Worm (Caenorhabditis elegans) whole organism, L1 larva: ENCODE measurements around the gene R160.5.

Experiments
- aly-2 ChIP-seq: fragments of 150-350 bp; optimal IDR thresholded peaks from 2 replicates; lab custom pipeline; 2014; ENCODE audit warnings: missing biosample characterization, missing genetic modification characterization
- dpl-1 ChIP-seq, 3 experiments: fragments of 150-350 bp in 2 of 3; sonication (generic microtip) in 1 of 3; optimal IDR thresholded peaks; 2 replicates each; lab custom pipeline; 2014 to 2017; ENCODE audit warnings: missing biosample characterization in 3 of 3, missing genetic modification characterization in 3 of 3, missing genetic modification reagents in 3 of 3
- efl-1 ChIP-seq, 4 experiments: fragments of 150-350 bp; optimal IDR thresholded peaks in 3 of 4; peaks in 1 of 4; 1 replicate in 1 of 4; 2 replicates in 3 of 4; lab custom pipeline; 2014; ENCODE audit warnings: missing biosample characterization in 2 of 4, missing genetic modification characterization in 2 of 4, missing genetic modification reagents in 2 of 4
- efl-3 ChIP-seq: fragments of 200-800 bp; sonication (Bioruptor generic); optimal IDR thresholded peaks from 2 replicates; lab custom pipeline; 2018; ENCODE audit warnings: mild to moderate bottlenecking, missing genetic modification characterization, missing compliant biosample characterization
- ets-5 ChIP-seq: fragments of 200-800 bp; sonication (Bioruptor generic); IDR thresholded peaks from 2 replicates; pipeline ENCODE4 v1.3.6; 2022; ENCODE audit warnings: missing genetic modification characterization, missing compliant biosample characterization
- fkh-4 ChIP-seq: sonication (generic microtip); optimal IDR thresholded peaks from 2 replicates; lab custom pipeline; 2016; ENCODE audit warnings: missing compliant biosample characterization, missing genetic modification characterization, borderline replicate concordance
- isw-1 ChIP-seq: fragments of 200-800 bp; sonication (Bioruptor generic); IDR thresholded peaks from 2 replicates; pipeline ENCODE4 v1.3.6; 2022; ENCODE audit warnings: missing genetic modification characterization, missing compliant biosample characterization
- mdl-1 ChIP-seq, 2 experiments: fragments of 150-350 bp; optimal IDR thresholded peaks; 2 replicates each; lab custom pipeline; 2014 to 2017; ENCODE audit warnings: missing biosample characterization in 2 of 2, missing genetic modification characterization in 2 of 2, inconsistent platforms in 1 of 2
- nhr-85 ChIP-seq: sonication (generic microtip); peaks from one replicate; lab custom pipeline; 2016; ENCODE audit warnings: missing genetic modification characterization, inconsistent platforms, missing compliant biosample characterization
- rnt-1 ChIP-seq: sonication (generic microtip); optimal IDR thresholded peaks from 2 replicates; lab custom pipeline; 2016; ENCODE audit warnings: mild to moderate bottlenecking, missing genetic modification characterization, moderate library complexity, missing compliant biosample characterization
- skn-1 ChIP-seq: fragments of 150-350 bp; optimal IDR thresholded peaks from 2 replicates; lab custom pipeline; 2014; ENCODE audit warnings: missing biosample characterization, missing genetic modification characterization
- unc-130 ChIP-seq: fragments of 150-350 bp; optimal IDR thresholded peaks from 2 replicates; lab custom pipeline; 2017; ENCODE audit warnings: missing biosample characterization, missing genetic modification characterization, inconsistent platforms
- unc-30 ChIP-seq: sonication (generic microtip); optimal IDR thresholded peaks from 2 replicates; lab custom pipeline; 2017; ENCODE audit warnings: missing biosample characterization, missing genetic modification characterization
- unc-86 ChIP-seq: sonication (generic microtip); optimal IDR thresholded peaks from 2 replicates; lab custom pipeline; 2016; ENCODE audit warnings: missing genetic modification characterization, missing compliant biosample characterization
- xbp-1 ChIP-seq: sonication (generic microtip); optimal IDR thresholded peaks from 2 replicates; lab custom pipeline; 2016; ENCODE audit warnings: missing genetic modification characterization, missing compliant biosample characterization

R160.5 gene

DNA sequence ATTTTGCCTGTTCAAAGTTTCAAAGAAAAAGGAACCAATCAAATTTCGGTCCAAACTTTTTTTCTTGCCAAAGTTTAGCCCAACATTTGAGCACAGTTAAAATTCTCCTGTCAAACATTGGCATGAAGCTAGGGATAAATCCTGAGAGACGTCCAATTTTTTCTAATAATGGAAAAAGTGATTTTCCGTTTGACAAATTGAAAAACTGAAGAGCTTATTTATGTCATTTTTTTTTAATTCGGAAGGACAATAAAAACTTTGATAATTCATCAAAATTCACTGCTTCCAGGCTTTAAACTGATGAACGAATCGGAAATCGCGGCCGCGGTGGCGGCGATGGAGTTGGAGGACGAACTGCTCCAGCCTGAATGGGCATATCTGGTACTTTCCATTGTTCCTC, 50.1 kb downstream of the R160.5 start, which contains the start of gene dop-6:
dop-6 (plus strand) TSS at position 301 of the 400 bp plus-strand sequence.
- TF ChIP-seq unc-130 (tag; lab: Kevin White, UChicago) (no peak), fkh-4 (no peak), efl-1 (optimal IDR thresholded peaks at IDR 0.05; lab: Kevin White, UChicago) (no peak), efl-1 (GFP tag; optimal IDR thresholded peaks at IDR 0.05 in 1 of 2; lab: Kevin White, UChicago) (no peak), ets-5 (GFP tag; lab: Robert Waterston, UW) (no peak), efl-3 (no peak), rnt-1 (no peak), aly-2 (tag; lab: Kevin White, UChicago) (no peak), isw-1 (GFP tag; lab: Robert Waterston, UW) (no peak), nhr-85 (tag; lab: Kevin White, UChicago) (no peak), mdl-1 (tag; optimal IDR thresholded peaks at IDR 0.05; lab: Kevin White, UChicago) (no peak), unc-86 (tag; lab: Kevin White, UChicago) (no peak), dpl-1 (GFP tag; optimal IDR thresholded peaks at IDR 0.05; lab: Kevin White, UChicago) (no peak), unc-30 (tag; lab: Kevin White, UChicago) (no peak), skn-1 (tag; lab: Kevin White, UChicago) (no peak), xbp-1 (tag; lab: Kevin White, UChicago) (no peak)
